Fruit fly (Drosophila melanogaster): ENCODE measurements around the gene alpha4GT1.
A peak's percentile ranks its signal among the peaks of the same experiment; 100 is the strongest.

DNA sequence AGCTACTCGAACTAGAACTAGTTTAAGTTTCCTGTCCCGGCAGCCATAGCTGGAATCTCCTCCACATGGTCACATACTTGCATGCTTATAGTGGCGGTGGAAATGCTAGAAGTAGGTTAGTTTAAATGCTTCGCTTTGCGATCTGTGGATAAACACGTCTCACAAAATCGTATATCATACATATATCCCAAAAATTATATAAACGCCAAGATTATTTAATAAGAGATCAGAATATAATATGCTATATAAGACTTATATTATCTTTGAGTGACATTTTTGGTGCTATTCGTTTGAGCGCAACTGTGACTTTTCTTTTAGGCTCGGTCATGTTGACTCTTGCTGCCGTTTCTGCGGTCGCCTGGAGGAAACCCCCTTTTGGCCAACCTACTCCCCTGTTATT is 21.0 kb downstream of the alpha4GT1 start:
- no peak for TF ChIP-seq dac (GFP tag; optimal IDR thresholded peaks at IDR 0.05)
- no peak for TF ChIP-seq net (GFP tag; optimal IDR thresholded peaks at IDR 0.05)
- TF ChIP-seq esn (GFP tag; optimal IDR thresholded peaks at IDR 0.05) = no peak
- no peak for TF ChIP-seq CG6792 (GFP tag; optimal IDR thresholded peaks at IDR 0.05)
- TF ChIP-seq CG10669 (GFP tag; optimal IDR thresholded peaks at IDR 0.05) = no peak
- TF ChIP-seq Sox15 (GFP tag; optimal IDR thresholded peaks at IDR 0.05) = no peak
- peak; percentile 63 for TF ChIP-seq CG6276 (GFP tag; optimal IDR thresholded peaks at IDR 0.05)
- no peak for TF ChIP-seq Hr39 (GFP tag; optimal IDR thresholded peaks at IDR 0.05)
- TF ChIP-seq Lpt (GFP tag; optimal IDR thresholded peaks at IDR 0.05) = peak; percentile 54
- TF ChIP-seq CG7368 (GFP tag; optimal IDR thresholded peaks at IDR 0.05) = no peak

Measured in whole organism, prepupa.